Worm (Caenorhabditis elegans) whole organism, L1 larva: Measurements from ENCODE around the gene ZC239.5.

Experiments used
- C04F5.9 ChIP-seq: sonication (generic microtip); optimal IDR thresholded peaks from 2 replicates; lab custom pipeline; 2016; ENCODE audit warnings: missing genetic modification characterization, missing compliant biosample characterization
- C34B4.2 ChIP-seq: sonication (generic microtip); optimal IDR thresholded peaks from 2 replicates; lab custom pipeline; 2017; ENCODE audit warnings: mild to moderate bottlenecking, missing genetic modification characterization, missing compliant biosample characterization
- F16B12.6 ChIP-seq: fragments of 150-350 bp; optimal IDR thresholded peaks from 2 replicates; lab custom pipeline; 2014; ENCODE audit warnings: missing biosample characterization, missing genetic modification characterization
- Y116A8C.19 ChIP-seq: sonication (generic microtip); optimal IDR thresholded peaks from 2 replicates; lab custom pipeline; 2016; ENCODE audit warnings: missing compliant biosample characterization, missing genetic modification characterization, borderline replicate concordance
- aha-1 ChIP-seq: fragments of 150-350 bp; optimal IDR thresholded peaks from 2 replicates; lab custom pipeline; 2014; ENCODE audit warnings: missing biosample characterization, missing genetic modification characterization
- alr-1 ChIP-seq: fragments of 200-800 bp; sonication (Bioruptor generic); optimal IDR thresholded peaks from 2 replicates; lab custom pipeline; 2018; ENCODE audit warnings: borderline replicate concordance, mild to moderate bottlenecking, missing genetic modification characterization, missing compliant biosample characterization
- ama-1 ChIP-seq: fragments of 150-350 bp; optimal IDR thresholded peaks from 2 replicates; lab custom pipeline; 2014
- blmp-1 ChIP-seq: fragments of 150-350 bp; optimal IDR thresholded peaks from 2 replicates; lab custom pipeline; 2014; ENCODE audit warnings: missing biosample characterization, missing genetic modification characterization
- dpl-1 ChIP-seq, 3 experiments: fragments of 150-350 bp in 2 of 3; sonication (generic microtip) in 1 of 3; optimal IDR thresholded peaks; 2 replicates each; lab custom pipeline; 2014 to 2017; ENCODE audit warnings: missing biosample characterization in 3 of 3, missing genetic modification characterization in 3 of 3, missing genetic modification reagents in 3 of 3
- efl-1 ChIP-seq, 4 experiments: fragments of 150-350 bp; optimal IDR thresholded peaks in 3 of 4; peaks in 1 of 4; 1 replicate in 1 of 4; 2 replicates in 3 of 4; lab custom pipeline; 2014; ENCODE audit warnings: missing biosample characterization in 2 of 4, missing genetic modification characterization in 2 of 4, missing genetic modification reagents in 2 of 4
- egl-27 ChIP-seq, 2 experiments: fragments of 150-350 bp in 1 of 2; sonication (generic microtip); optimal IDR thresholded peaks; 3 replicates each; lab custom pipeline; 2017 to 2018; ENCODE audit warnings: missing biosample characterization in 2 of 2, missing genetic modification characterization in 2 of 2, missing genetic modification reagents in 2 of 2
- elt-2 ChIP-seq: sonication (generic microtip); optimal IDR thresholded peaks from 2 replicates; lab custom pipeline; 2016; ENCODE audit warnings: missing genetic modification characterization, mild to moderate bottlenecking, inconsistent platforms, missing compliant biosample characterization, missing genetic modification reagents
- fkh-10 ChIP-seq: sonication (generic microtip); optimal IDR thresholded peaks from 2 replicates; lab custom pipeline; 2017; ENCODE audit warnings: missing biosample characterization, missing genetic modification reagents, missing genetic modification characterization
- fkh-8 ChIP-seq: sonication (generic microtip); optimal IDR thresholded peaks from 2 replicates; lab custom pipeline; 2016; ENCODE audit warnings: mild to moderate bottlenecking, missing genetic modification characterization, missing compliant biosample characterization
- hlh-4 ChIP-seq: sonication (generic microtip); optimal IDR thresholded peaks from 2 replicates; lab custom pipeline; 2016; ENCODE audit warnings: mild to moderate bottlenecking, missing genetic modification characterization, missing compliant biosample characterization
- hpl-2 ChIP-seq: fragments of 150-350 bp; optimal IDR thresholded peaks from 2 replicates; lab custom pipeline; 2014; ENCODE audit warnings: missing biosample characterization, missing genetic modification reagents, missing genetic modification characterization
- jun-1 ChIP-seq: fragments of 150-350 bp; optimal IDR thresholded peaks from 2 replicates; lab custom pipeline; 2014; ENCODE audit warnings: missing biosample characterization, missing genetic modification reagents, missing genetic modification characterization
- lin-13 ChIP-seq: fragments of 150-350 bp; optimal IDR thresholded peaks from 2 replicates; lab custom pipeline; 2014; ENCODE audit warnings: missing biosample characterization, missing genetic modification reagents, missing genetic modification characterization
- lin-14 ChIP-seq: fragments of 200-800 bp; sonication (Bioruptor generic); optimal IDR thresholded peaks from 2 replicates; lab custom pipeline; 2018; ENCODE audit warnings: mild to moderate bottlenecking, missing genetic modification characterization, moderate library complexity, missing compliant biosample characterization
- lin-35 ChIP-seq, 2 experiments: fragments of 150-350 bp; optimal IDR thresholded peaks; 2 replicates each; lab custom pipeline; 2014; ENCODE audit warnings: missing biosample characterization in 2 of 2, missing genetic modification characterization in 2 of 2, missing genetic modification reagents in 2 of 2
- lin-39 ChIP-seq: fragments of 150-350 bp; optimal IDR thresholded peaks from 2 replicates; lab custom pipeline; 2014; ENCODE audit warnings: missing biosample characterization, missing genetic modification reagents, missing genetic modification characterization
- mef-2 ChIP-seq: fragments of 150-350 bp; optimal IDR thresholded peaks from 2 replicates; lab custom pipeline; 2014; ENCODE audit warnings: missing biosample characterization, missing genetic modification characterization
- mep-1 ChIP-seq: fragments of 150-350 bp; optimal IDR thresholded peaks from 2 replicates; lab custom pipeline; 2014; ENCODE audit warnings: missing biosample characterization, missing genetic modification characterization
- nhr-12 ChIP-seq: sonication (generic microtip); optimal IDR thresholded peaks from 2 replicates; lab custom pipeline; 2017; ENCODE audit warnings: missing biosample characterization, missing genetic modification characterization
- nhr-20 ChIP-seq: sonication (generic microtip); optimal IDR thresholded peaks from 2 replicates; lab custom pipeline; 2016; ENCODE audit warnings: mild to moderate bottlenecking, missing genetic modification characterization, missing compliant biosample characterization
- nhr-28 ChIP-seq: fragments of 150-350 bp; optimal IDR thresholded peaks from 2 replicates; lab custom pipeline; 2014; ENCODE audit warnings: missing biosample characterization, missing genetic modification characterization
- nhr-47 ChIP-seq: sonication (generic microtip); optimal IDR thresholded peaks from 2 replicates; lab custom pipeline; 2016; ENCODE audit warnings: mild to moderate bottlenecking, missing genetic modification characterization, moderate library complexity, missing compliant biosample characterization
- nhr-71 ChIP-seq: sonication (generic microtip); optimal IDR thresholded peaks from 2 replicates; lab custom pipeline; 2016; ENCODE audit warnings: mild to moderate bottlenecking, missing genetic modification characterization, moderate library complexity, missing compliant biosample characterization
- nhr-77 ChIP-seq: fragments of 150-350 bp; optimal IDR thresholded peaks from 2 replicates; lab custom pipeline; 2014; ENCODE audit warnings: missing biosample characterization, missing genetic modification characterization
- nhr-85 ChIP-seq: sonication (generic microtip); peaks from one replicate; lab custom pipeline; 2016; ENCODE audit warnings: missing genetic modification characterization, inconsistent platforms, missing compliant biosample characterization
- nhr-90 ChIP-seq: sonication (generic microtip); optimal IDR thresholded peaks from 2 replicates; lab custom pipeline; 2016; ENCODE audit warnings: mild to moderate bottlenecking, missing genetic modification characterization, missing compliant biosample characterization; ENCODE audit not compliant: poor library complexity
- pqm-1 ChIP-seq: sonication (generic microtip); optimal IDR thresholded peaks from 3 replicates; lab custom pipeline; 2017; ENCODE audit warnings: missing biosample characterization, missing genetic modification characterization
- rnt-1 ChIP-seq: sonication (generic microtip); optimal IDR thresholded peaks from 2 replicates; lab custom pipeline; 2016; ENCODE audit warnings: mild to moderate bottlenecking, missing genetic modification characterization, moderate library complexity, missing compliant biosample characterization
- snu-23 ChIP-seq: sonication (generic microtip); optimal IDR thresholded peaks from 2 replicates; lab custom pipeline; 2016; ENCODE audit warnings: missing genetic modification characterization, missing compliant biosample characterization
- sptf-1 ChIP-seq: fragments of 150-350 bp; optimal IDR thresholded peaks from 2 replicates; lab custom pipeline; 2014; ENCODE audit warnings: missing biosample characterization, missing genetic modification characterization
- tbx-2 ChIP-seq: sonication (generic microtip); optimal IDR thresholded peaks from 2 replicates; lab custom pipeline; 2016; ENCODE audit warnings: missing genetic modification characterization, missing compliant biosample characterization
- tlp-1 ChIP-seq: fragments of 150-350 bp; optimal IDR thresholded peaks from 2 replicates; lab custom pipeline; 2014; ENCODE audit warnings: missing biosample characterization, missing genetic modification characterization
- unc-62 ChIP-seq: fragments of 150-350 bp; optimal IDR thresholded peaks from 2 replicates; lab custom pipeline; 2014; ENCODE audit warnings: missing biosample characterization, missing genetic modification reagents, missing genetic modification characterization
- vab-15 ChIP-seq: sonication (generic microtip); optimal IDR thresholded peaks from 2 replicates; lab custom pipeline; 2017; ENCODE audit warnings: missing genotype, mild to moderate bottlenecking, missing genetic modification characterization, missing compliant biosample characterization
- zag-1 ChIP-seq: fragments of 150-350 bp; optimal IDR thresholded peaks from 2 replicates; lab custom pipeline; 2014; ENCODE audit warnings: missing biosample characterization, missing genetic modification characterization
- ztf-11 ChIP-seq, 2 experiments: sonication (generic microtip); optimal IDR thresholded peaks; 2 replicates each; lab custom pipeline; 2016 to 2017; ENCODE audit warnings: missing genetic modification characterization in 2 of 2, missing biosample characterization in 1 of 2, missing compliant biosample characterization in 1 of 2
- ztf-4 ChIP-seq: fragments of 150-350 bp; optimal IDR thresholded peaks from 2 replicates; lab custom pipeline; 2014; ENCODE audit warnings: missing biosample characterization, missing genetic modification characterization

ZC239.5 gene

ce11 chrII:3244758-3245157 is 34.3 kb downstream of the ZC239.5 start (continued):
- no peak for TF ChIP-seq vab-15

- peak in 1 of 2 experiments; percentile 34 for TF ChIP-seq lin-35 (GFP tag; optimal IDR thresholded peaks at IDR 0.05; lab: Kevin White, UChicago)
- TF ChIP-seq jun-1 (tag; lab: Kevin White, UChicago) = peak; percentile 38
- peak; percentile 69 for TF ChIP-seq tlp-1 (tag; lab: Kevin White, UChicago)
- TF ChIP-seq ztf-4 = no peak
- TF ChIP-seq nhr-90 (tag; lab: Kevin White, UChicago) = peak; percentile 37
- TF ChIP-seq pqm-1 (tag; lab: Kevin White, UChicago) = peak; percentile 62
- TF ChIP-seq F16B12.6 (tag; lab: Kevin White, UChicago) = no peak
- TF ChIP-seq C34B4.2 (tag; lab: Kevin White, UChicago) = no peak
- TF ChIP-seq mef-2 (tag; lab: Kevin White, UChicago) = no peak
- no peak for TF ChIP-seq aha-1 (tag; lab: Kevin White, UChicago)
- no peak for TF ChIP-seq lin-14
- TF ChIP-seq elt-2 = peak; percentile 98
- no peak for TF ChIP-seq tbx-2
- TF ChIP-seq, all 84 proteins: peak for 6
These were observed 35.4 kb downstream of the ZC239.5 start, which contains the start of gene C17F4.7 for ce11 chrII:3245836-3246235. Gene C17F4.7 (minus strand): TSS chrII:3246015.

ce11 chrII:3247556-3247955 is 37.1 kb downstream of the ZC239.5 start:
- TF ChIP-seq nhr-71 (tag; lab: Kevin White, UChicago) (no peak), hpl-2 (no peak), C34B4.2 (tag; lab: Kevin White, UChicago) (no peak), elt-2 (no peak), nhr-47 (tag; lab: Kevin White, UChicago) (no peak), nhr-12 (tag; lab: Kevin White, UChicago) (no peak), nhr-77 (tag; lab: Kevin White, UChicago) (no peak), rnt-1 (no peak), C04F5.9 (tag; lab: Kevin White, UChicago) (no peak), alr-1 (tag; lab: Kevin White, UChicago) (no peak), snu-23 (no peak), sptf-1 (tag; lab: Kevin White, UChicago) (no peak), nhr-28 (no peak), egl-27 (tag; optimal IDR thresholded peaks at IDR 0.05; lab: Kevin White, UChicago) (no peak), ztf-4 (no peak)

ce11 chrII:3248043-3248718 is 37.7 kb downstream of the ZC239.5 start, which contains the start of the genes fbxc-50 and C17F4.2:
Gene fbxc-50 (minus strand): TSS chrII:3248123.
Gene C17F4.2 (plus strand): TSS chrII:3248668.
- TF ChIP-seq hlh-4 (tag; lab: Kevin White, UChicago) = no peak
- TF ChIP-seq efl-1 (optimal IDR thresholded peaks at IDR 0.05; lab: Kevin White, UChicago) = no peak
- TF ChIP-seq efl-1 (GFP tag; optimal IDR thresholded peaks at IDR 0.05 in 1 of 2; lab: Kevin White, UChicago) = peak in 1 of 2 experiments; percentile 56
- peak; percentile 80 for TF ChIP-seq blmp-1 (tag; lab: Kevin White, UChicago)
- TF ChIP-seq, all 84 proteins: peak for 2

- TF ChIP-seq elt-2 (no peak), dpl-1 (GFP tag; optimal IDR thresholded peaks at IDR 0.05; lab: Kevin White, UChicago) (no peak), ztf-11 (tag; optimal IDR thresholded peaks at IDR 0.05; lab: Kevin White, UChicago) (no peak), fkh-10 (GFP tag; lab: Kevin White, UChicago) (no peak), lin-13 (no peak), nhr-85 (no peak), lin-39 (tag; lab: Kevin White, UChicago) (no peak), alr-1 (tag; lab: Kevin White, UChicago) (no peak), egl-27 (tag; optimal IDR thresholded peaks at IDR 0.05; lab: Kevin White, UChicago) (no peak), unc-62 (GFP tag; lab: Kevin White, UChicago) (no peak), zag-1 (tag; lab: Kevin White, UChicago) (no peak), fkh-8 (tag; lab: Kevin White, UChicago) (no peak), ama-1 (no peak), sptf-1 (tag; lab: Kevin White, UChicago) (no peak), nhr-71 (tag; lab: Kevin White, UChicago) (no peak), Y116A8C.19 (no peak), mep-1 (tag; lab: Kevin White, UChicago) (no peak), nhr-20 (tag; lab: Kevin White, UChicago) (no peak)
These were observed 38.9 kb downstream of the ZC239.5 start, which contains the start of gene clec-124 for ce11 chrII:3249406-3249805. Gene clec-124 (plus strand): TSS chrII:3249706.
